Worm (Caenorhabditis elegans): ENCODE results near the gene unc-71.

The unc-71 gene

DNA sequence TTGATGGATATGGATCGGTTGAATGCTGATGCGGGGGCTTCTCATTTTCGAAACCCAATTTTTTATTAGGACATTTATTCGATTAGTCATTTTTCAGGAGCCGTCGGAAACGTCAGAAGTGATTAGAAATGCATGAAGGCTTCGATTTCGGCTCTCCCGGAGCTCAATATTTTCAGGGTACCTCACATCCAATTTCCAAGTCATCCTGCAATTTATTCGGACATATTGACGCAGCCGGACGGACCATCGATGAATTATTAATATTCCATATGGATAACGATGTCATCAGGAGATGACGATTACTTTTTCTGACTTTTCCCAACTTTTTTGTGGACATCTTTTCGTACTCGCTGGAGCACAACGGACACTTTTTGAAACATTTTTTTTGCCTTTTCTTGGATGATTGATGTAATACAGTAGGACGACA lies 15.1 kb upstream of the unc-71 start (continued):
- TF ChIP-seq rec-8 (tag; optimal IDR thresholded peaks at IDR 0.05) (no peak), nhr-179 (tag; optimal IDR thresholded peaks at IDR 0.05) (no peak), hrde-1 (tag; optimal IDR thresholded peaks at IDR 0.05; ENCODE audit: borderline replicate concordance) (peak; percentile 79), B0035.1 (tag; optimal IDR thresholded peaks at IDR 0.05) (peak; percentile 75), snpc-3.4 (tag; optimal IDR thresholded peaks at IDR 0.05) (no peak), attf-5 (GFP tag; optimal IDR thresholded peaks at IDR 0.05) (peak; percentile 7), zim-3 (tag; optimal IDR thresholded peaks at IDR 0.05) (no peak), akir-1 (GFP tag; optimal IDR thresholded peaks at IDR 0.05) (no peak), F57C9.4 (tag; optimal IDR thresholded peaks at IDR 0.05) (no peak), rpc-1 (optimal IDR thresholded peaks at IDR 0.05) (no peak), rpc-1 (tag; optimal IDR thresholded peaks at IDR 0.05) (no peak), attf-3 (GFP tag; conservative IDR thresholded peaks at IDR 0.05) (no peak), C17E4.6 (GFP tag; IDR thresholded peaks at IDR 0.05) (no peak), ceh-58 (GFP tag; IDR thresholded peaks at IDR 0.05) (no peak), snpc-4 (GFP tag; optimal IDR thresholded peaks at IDR 0.05) (no peak), snpc-4 (tag; optimal IDR thresholded peaks at IDR 0.05) (peak in 2 of 4 experiments; percentile 36 to 42), atf-7 (tag; optimal IDR thresholded peaks at IDR 0.05) (peak; percentile 73), Y67H2A.10 (GFP tag; conservative IDR thresholded peaks at IDR 0.05) (no peak), aptf-2 (GFP tag; conservative IDR thresholded peaks at IDR 0.05) (no peak), nfyb-1 (GFP tag; IDR thresholded peaks at IDR 0.05) (peak; percentile 87), B0336.3 (GFP tag; IDR thresholded peaks at IDR 0.05) (peak; percentile 83), F49E8.2 (tag; optimal IDR thresholded peaks at IDR 0.05; ENCODE audit: insufficient read depth) (peak; percentile 83), lin-54 (GFP tag; optimal IDR thresholded peaks at IDR 0.05) (peak; percentile 46), ceh-27 (GFP tag; optimal IDR thresholded peaks at IDR 0.05) (no peak), gei-17 (GFP tag; optimal IDR thresholded peaks at IDR 0.05) (no peak), lin-40 (tag; optimal IDR thresholded peaks at IDR 0.05) (peak; percentile 71), him-1 (tag; optimal IDR thresholded peaks at IDR 0.05) (no peak), ceh-79 (tag; optimal IDR thresholded peaks at IDR 0.05) (peak; percentile 74), ets-4 (GFP tag; optimal IDR thresholded peaks at IDR 0.05) (no peak), somi-1 (GFP tag; optimal IDR thresholded peaks at IDR 0.05) (no peak), pbrm-1 (GFP tag; IDR thresholded peaks at IDR 0.05) (0 out of 2 replicates have a peak, but pooled peaks have one; percentile 65), sea-2 (GFP tag; IDR thresholded peaks at IDR 0.05) (no peak), unc-62 (GFP tag; optimal IDR thresholded peaks at IDR 0.05) (no peak), egl-44 (GFP tag; IDR thresholded peaks at IDR 0.05) (no peak), dpl-1 (GFP tag; optimal IDR thresholded peaks at IDR 0.05) (no peak), hsf-1 (GFP tag; IDR thresholded peaks at IDR 0.05) (peak; percentile 47; the same call in 1 of the 2 replicates), let-607 (tag; optimal IDR thresholded peaks at IDR 0.05) (peak; percentile 13 to 45), F10E7.11 (tag; optimal IDR thresholded peaks at IDR 0.05) (no peak), Y56A3A.18 (GFP tag; IDR thresholded peaks at IDR 0.05) (0 out of 2 replicates have a peak, but pooled peaks have one; percentile 50), fkh-3 (tag; optimal IDR thresholded peaks at IDR 0.05) (no peak), egl-18 (GFP tag; IDR thresholded peaks at IDR 0.05) (0 out of 2 replicates have a peak, but pooled peaks have one; percentile 51), lir-1 (GFP tag; conservative IDR thresholded peaks at IDR 0.05) (no peak), egrh-3 (GFP tag; IDR thresholded peaks at IDR 0.05) (no peak), K11D2.4 (GFP tag; IDR thresholded peaks at IDR 0.05) (no peak), die-1 (tag; optimal IDR thresholded peaks at IDR 0.05) (peak; percentile 38), B0261.1 (tag; optimal IDR thresholded peaks at IDR 0.05) (no peak), madf-10 (tag; optimal IDR thresholded peaks at IDR 0.05) (peak; percentile 19), F39B2.1 (GFP tag; IDR thresholded peaks at IDR 0.05) (peak; percentile 64; the same call in 1 of the 2 replicates), F55B11.4 (tag; optimal IDR thresholded peaks at IDR 0.05; ENCODE audit: borderline replicate concordance, insufficient read depth) (no peak)

Data from whole organism, young adult.